Worm (Caenorhabditis elegans) whole organism, L4 larva: ENCODE measurements around the gene gcy-18.

Experiments
- F10B5.3 ChIP-seq: sonication (generic microtip); optimal IDR thresholded peaks from 2 replicates; lab custom pipeline; 2016; ENCODE audit warnings: mild to moderate bottlenecking, missing genetic modification characterization, missing compliant biosample characterization
- F26F4.8 ChIP-seq: fragments of 200-800 bp; sonication (Bioruptor generic); conservative IDR thresholded peaks from 2 replicates; pipeline ENCODE4 v1.3.6; 2022; ENCODE audit warnings: missing genetic modification characterization, missing compliant biosample characterization
- F44E2.7 ChIP-seq: fragments of 200-800 bp; sonication (Bioruptor generic); IDR thresholded peaks from 2 replicates; pipeline ENCODE4 v2.1.2; 2022; ENCODE audit warnings: missing genetic modification characterization, missing compliant biosample characterization
- F49E8.2 ChIP-seq: sonication (generic microtip); optimal IDR thresholded peaks from 2 replicates; lab custom pipeline; 2016; ENCODE audit warnings: missing compliant biosample characterization, mild to moderate bottlenecking, missing genetic modification characterization, borderline replicate concordance
- T20F7.1 ChIP-seq: fragments of 200-800 bp; sonication (Bioruptor generic); optimal IDR thresholded peaks from 2 replicates; lab custom pipeline; 2018; ENCODE audit warnings: mild to moderate bottlenecking, missing genetic modification characterization, missing compliant biosample characterization
- Y75B8A.6 ChIP-seq: fragments of 200-800 bp; sonication (Bioruptor generic); IDR thresholded peaks from 2 replicates; pipeline ENCODE4 v1.3.6; 2022; ENCODE audit warnings: missing genetic modification reagents, missing genetic modification characterization, missing compliant biosample characterization
- aha-1 ChIP-seq: fragments of 150-350 bp; peaks from one replicate; lab custom pipeline; 2014; ENCODE audit warnings: missing biosample characterization, missing genetic modification characterization
- aly-2 ChIP-seq: sonication (generic microtip); optimal IDR thresholded peaks from 2 replicates; lab custom pipeline; 2018; ENCODE audit warnings: missing biosample characterization, missing genetic modification characterization
- arid-1 ChIP-seq: fragments of 200-800 bp; sonication (Bioruptor generic); conservative IDR thresholded peaks from 2 replicates; pipeline ENCODE4 v1.3.6; 2022; ENCODE audit warnings: missing genetic modification reagents, missing genetic modification characterization, missing compliant biosample characterization
- attf-4 ChIP-seq: sonication (generic microtip); optimal IDR thresholded peaks from 3 replicates; lab custom pipeline; 2017; ENCODE audit warnings: missing biosample characterization, missing genetic modification characterization
- ceh-20 ChIP-seq: fragments of 200-800 bp; sonication (Bioruptor generic); IDR thresholded peaks from 2 replicates; pipeline ENCODE4 v1.3.6; 2022; ENCODE audit warnings: missing genetic modification reagents, missing genetic modification characterization, missing compliant biosample characterization
- daf-12 ChIP-seq: fragments of 150-350 bp; optimal IDR thresholded peaks from 2 replicates; lab custom pipeline; 2014; ENCODE audit warnings: missing biosample characterization, missing genetic modification reagents, missing genetic modification characterization
- dmd-6 ChIP-seq: fragments of 200-800 bp; sonication (Bioruptor generic); IDR thresholded peaks from 2 replicates; pipeline ENCODE4 v1.3.6; 2022; ENCODE audit warnings: missing genetic modification reagents, missing genetic modification characterization, missing compliant biosample characterization
- dve-1 ChIP-seq: sonication (generic microtip); optimal IDR thresholded peaks from 2 replicates; lab custom pipeline; 2017; ENCODE audit warnings: antibody characterized with exemption, mild to moderate bottlenecking, missing genetic modification characterization, missing compliant biosample characterization; ENCODE audit not compliant: insufficient read depth
- egl-27 ChIP-seq: sonication (generic microtip); optimal IDR thresholded peaks from 3 replicates; lab custom pipeline; 2017; ENCODE audit warnings: missing biosample characterization, missing genetic modification reagents, missing genetic modification characterization
- fkh-10 ChIP-seq: fragments of 150-350 bp; optimal IDR thresholded peaks from 2 replicates; lab custom pipeline; 2014; ENCODE audit warnings: missing biosample characterization, missing genetic modification reagents, missing genetic modification characterization
- fos-1 ChIP-seq: fragments of 150-350 bp; optimal IDR thresholded peaks from 2 replicates; lab custom pipeline; 2014; ENCODE audit warnings: missing biosample characterization, missing genetic modification characterization
- hlh-11 ChIP-seq: fragments of 200-800 bp; sonication (Bioruptor generic); optimal IDR thresholded peaks from 2 replicates; lab custom pipeline; 2018; ENCODE audit warnings: mild to moderate bottlenecking, missing genetic modification characterization, missing compliant biosample characterization
- hlh-30 ChIP-seq: sonication (generic microtip); optimal IDR thresholded peaks from 2 replicates; lab custom pipeline; 2017; ENCODE audit warnings: antibody characterized with exemption, mild to moderate bottlenecking, missing genetic modification characterization, missing compliant biosample characterization; ENCODE audit not compliant: insufficient read depth
- hmg-1.1 ChIP-seq: fragments of 200-800 bp; sonication (Bioruptor generic); IDR thresholded peaks from 2 replicates; pipeline ENCODE4 v1.3.6; 2022; ENCODE audit warnings: missing genetic modification reagents, missing genetic modification characterization, missing compliant biosample characterization
- lin-1 ChIP-seq: fragments of 200-800 bp; sonication (Bioruptor generic); IDR thresholded peaks from 2 replicates; pipeline ENCODE4 v1.3.6; 2022; ENCODE audit warnings: missing genetic modification reagents, missing genetic modification characterization, missing compliant biosample characterization
- lir-3 ChIP-seq: sonication (generic microtip); optimal IDR thresholded peaks from 2 replicates; lab custom pipeline; 2016; ENCODE audit warnings: mild to moderate bottlenecking, missing genetic modification characterization, missing compliant biosample characterization
- lsy-2 ChIP-seq, 2 experiments: fragments of 150-350 bp in 1 of 2; sonication (generic microtip) in 1 of 2; optimal IDR thresholded peaks; 2 replicates each; lab custom pipeline; 2014 to 2017; ENCODE audit warnings: missing biosample characterization in 2 of 2, missing genetic modification characterization in 2 of 2
- madf-9 ChIP-seq: fragments of 200-800 bp; sonication (Bioruptor generic); conservative IDR thresholded peaks from 2 replicates; pipeline ENCODE4 v1.3.6; 2022; ENCODE audit warnings: missing genetic modification reagents, missing genetic modification characterization, missing compliant biosample characterization
- mep-1 ChIP-seq: fragments of 150-350 bp; sonication (generic microtip); optimal IDR thresholded peaks from 3 replicates; lab custom pipeline; 2014; ENCODE audit warnings: missing biosample characterization, missing genetic modification characterization
- mes-2 ChIP-seq: sonication (generic microtip); optimal IDR thresholded peaks from 2 replicates; lab custom pipeline; 2016; ENCODE audit warnings: missing genotype, mild to moderate bottlenecking, missing genetic modification characterization, missing compliant biosample characterization; ENCODE audit not compliant: poor library complexity, severe bottlenecking
- nhr-11 ChIP-seq: fragments of 150-350 bp; optimal IDR thresholded peaks from 2 replicates; lab custom pipeline; 2014; ENCODE audit warnings: missing biosample characterization, missing genetic modification characterization
- nhr-111 ChIP-seq: fragments of 200-800 bp; sonication (Bioruptor generic); optimal IDR thresholded peaks from 2 replicates; lab custom pipeline; 2018; ENCODE audit warnings: mild to moderate bottlenecking, missing genetic modification characterization, missing compliant biosample characterization
- nhr-237 ChIP-seq: sonication (generic microtip); optimal IDR thresholded peaks from 2 replicates; lab custom pipeline; 2017; ENCODE audit warnings: missing biosample characterization, missing genetic modification characterization
- nhr-25 ChIP-seq: sonication (generic microtip); optimal IDR thresholded peaks from 2 replicates; lab custom pipeline; 2017; ENCODE audit warnings: missing genetic modification characterization, mild to moderate bottlenecking, missing compliant biosample characterization, antibody characterized with exemption, moderate library complexity, borderline replicate concordance; ENCODE audit not compliant: insufficient read depth
- nhr-48 ChIP-seq: sonication (generic microtip); optimal IDR thresholded peaks from 2 replicates; lab custom pipeline; 2016; ENCODE audit warnings: mild to moderate bottlenecking, missing genetic modification characterization, missing compliant biosample characterization
- nhr-6 ChIP-seq: fragments of 150-350 bp; optimal IDR thresholded peaks from 2 replicates; lab custom pipeline; 2014; ENCODE audit warnings: missing biosample characterization, missing genetic modification characterization
- nhr-76 ChIP-seq: fragments of 150-350 bp; optimal IDR thresholded peaks from 2 replicates; lab custom pipeline; 2014; ENCODE audit warnings: missing biosample characterization, missing genetic modification characterization
- pha-4 ChIP-seq, 2 experiments: fragments of 150-350 bp in 1 of 2; fragments of 200-800 bp in 1 of 2; sonication (Bioruptor generic) in 1 of 2; IDR thresholded peaks in 1 of 2; optimal IDR thresholded peaks in 1 of 2; 2 replicates each; pipeline versions ENCODE4 v1.3.6 to Lab custom; 2014 to 2022; ENCODE audit warnings: missing genetic modification characterization in 2 of 2, missing genetic modification reagents in 2 of 2, missing biosample characterization in 1 of 2, missing compliant biosample characterization in 1 of 2
- set-16 ChIP-seq: fragments of 200-800 bp; sonication (Bioruptor generic); IDR thresholded peaks from 2 replicates; pipeline ENCODE4 v1.3.6; 2022; ENCODE audit warnings: missing genetic modification reagents, missing genetic modification characterization, missing compliant biosample characterization
- spr-1 ChIP-seq: sonication (generic microtip); optimal IDR thresholded peaks from 2 replicates; lab custom pipeline; 2016; ENCODE audit warnings: mild to moderate bottlenecking, missing genetic modification characterization, missing compliant biosample characterization
- tag-97 ChIP-seq: fragments of 200-800 bp; sonication (Bioruptor generic); IDR thresholded peaks from 2 replicates; pipeline ENCODE4 v1.3.6; 2022; ENCODE audit warnings: missing genetic modification characterization, missing compliant biosample characterization
- tra-1 ChIP-seq: fragments of 200-800 bp; sonication (Bioruptor generic); IDR thresholded peaks from 2 replicates; pipeline ENCODE4 v1.3.6; 2022; ENCODE audit warnings: missing genetic modification reagents, missing genetic modification characterization, missing compliant biosample characterization
- unc-130 ChIP-seq: sonication (generic microtip); optimal IDR thresholded peaks from 2 replicates; lab custom pipeline; 2016; ENCODE audit warnings: missing genetic modification reagents, missing genetic modification characterization, missing compliant biosample characterization
- vab-7 ChIP-seq: fragments of 200-800 bp; sonication (Bioruptor generic); IDR thresholded peaks from 2 replicates; pipeline ENCODE4 v1.3.6; 2022; ENCODE audit warnings: missing genetic modification reagents, missing genetic modification characterization, missing compliant biosample characterization
- zfp-3 ChIP-seq: fragments of 200-800 bp; sonication (Bioruptor generic); conservative IDR thresholded peaks from 2 replicates; pipeline ENCODE4 v1.3.6; 2022; ENCODE audit warnings: missing genetic modification reagents, missing genetic modification characterization, missing compliant biosample characterization

The gcy-18 gene

DNA sequence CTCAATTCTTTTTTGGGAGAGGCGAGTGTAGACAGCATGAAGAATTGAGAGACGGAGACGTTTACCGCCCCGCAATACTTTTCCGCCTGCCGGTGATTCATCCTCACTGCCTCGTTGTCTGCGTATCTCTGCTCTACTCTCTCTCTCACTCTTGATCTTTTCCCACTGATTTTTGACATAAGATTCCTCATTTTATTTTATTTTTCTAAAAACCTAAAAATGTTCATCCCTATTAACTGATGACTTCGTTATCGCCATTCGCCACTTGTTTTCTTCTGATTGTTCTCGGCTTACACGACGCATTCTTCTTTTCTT is 25.5 kb upstream of the gcy-18 start (continued):
- no peak for TF ChIP-seq fos-1 (tag; lab: Kevin White, UChicago)
- TF ChIP-seq mes-2: peak; percentile 56
- no peak for TF ChIP-seq attf-4 (tag; lab: Kevin White, UChicago)
- no peak for TF ChIP-seq zfp-3 (GFP tag; lab: Robert Waterston, UW)
- no peak for TF ChIP-seq nhr-111 (GFP tag; lab: Kevin White, UChicago)
- TF ChIP-seq madf-9 (GFP tag; lab: Robert Waterston, UW): 0 out of 2 replicates have a peak, but pooled peaks have one; percentile 46
- TF ChIP-seq lir-3 (tag; lab: Kevin White, UChicago): no peak
- 0 out of 2 replicates have a peak, but pooled peaks have one; percentile 38 for TF ChIP-seq hmg-1.1 (GFP tag; lab: Robert Waterston, UW)
- no peak for TF ChIP-seq aly-2 (tag; lab: Kevin White, UChicago)
- TF ChIP-seq spr-1 (tag; lab: Kevin White, UChicago): no peak
- no peak for TF ChIP-seq nhr-237 (tag; lab: Kevin White, UChicago)
- no peak for TF ChIP-seq tra-1
- TF ChIP-seq vab-7: no peak
- TF ChIP-seq unc-130 (GFP tag; lab: Kevin White, UChicago): no peak
- TF ChIP-seq Y75B8A.6 (GFP tag; lab: Robert Waterston, UW): no peak
- no peak for TF ChIP-seq nhr-25 (tag; lab: Kevin White, UChicago)
- TF ChIP-seq F10B5.3: no peak
- no peak for TF ChIP-seq hlh-30 (tag; lab: Kevin White, UChicago)
- TF ChIP-seq mep-1 (tag; lab: Kevin White, UChicago): no peak
- TF ChIP-seq F44E2.7 (GFP tag; lab: Robert Waterston, UW): no peak
- TF ChIP-seq F49E8.2 (tag; lab: Kevin White, UChicago): no peak
- TF ChIP-seq set-16 (GFP tag; lab: Robert Waterston, UW): no peak
- peak in 1 of 2 experiments; percentile 6 for TF ChIP-seq lsy-2 (tag; optimal IDR thresholded peaks at IDR 0.05; lab: Kevin White, UChicago)
- no peak for TF ChIP-seq egl-27
- no peak for TF ChIP-seq arid-1 (GFP tag; lab: Robert Waterston, UW)
- no peak for TF ChIP-seq F26F4.8 (GFP tag; lab: Robert Waterston, UW)
- no peak for TF ChIP-seq nhr-76 (tag; lab: Kevin White, UChicago)
- TF ChIP-seq fkh-10 (GFP tag; lab: Kevin White, UChicago): no peak

- TF ChIP-seq daf-12 (tag; lab: Kevin White, UChicago): no peak
- peak; percentile 49; the same call in 1 of the 2 replicates for TF ChIP-seq pha-4 (GFP tag; IDR thresholded peaks at IDR 0.05; lab: Robert Waterston, UW)
- no peak for TF ChIP-seq pha-4 (tag; optimal IDR thresholded peaks at IDR 0.05; lab: Kevin White, UChicago)
- peak; percentile 29 for TF ChIP-seq nhr-48
- TF ChIP-seq fos-1 (tag; lab: Kevin White, UChicago): no peak
- TF ChIP-seq lin-1 (GFP tag; lab: Robert Waterston, UW): 0 out of 2 replicates have a peak, but pooled peaks have one; percentile 34
- no peak for TF ChIP-seq T20F7.1 (GFP tag; lab: Kevin White, UChicago)
- no peak for TF ChIP-seq egl-27
- peak; percentile 96 for TF ChIP-seq dmd-6 (GFP tag; lab: Robert Waterston, UW)
- TF ChIP-seq mes-2: peak; percentile 2
- TF ChIP-seq aha-1 (tag; lab: Kevin White, UChicago): peak; percentile 81
- TF ChIP-seq nhr-6 (tag; lab: Kevin White, UChicago): peak; percentile 2
- TF ChIP-seq hlh-11: peak; percentile 6
- TF ChIP-seq hlh-30 (tag; lab: Kevin White, UChicago): peak; percentile 9
- peak; percentile 69; the same call in 1 of the 2 replicates for TF ChIP-seq tra-1
- TF ChIP-seq nhr-11 (tag; lab: Kevin White, UChicago): no peak
- peak; percentile 56 for TF ChIP-seq dve-1 (tag; lab: Kevin White, UChicago)
- TF ChIP-seq ceh-20: 0 out of 2 replicates have a peak, but pooled peaks have one; percentile 11
- TF ChIP-seq tag-97 (GFP tag; lab: Robert Waterston, UW): no peak
Observed at ce11 chrIV:12835363-12835762, 24.5 kb upstream of the gcy-18 start.
